Fruit fly (Drosophila melanogaster) whole organism, wandering third instar larva: ENCODE data around the gene dpr9.

Experiments
- CG32264 ChIP-seq: fragments of 200-800 bp; sonication (Bioruptor generic); optimal IDR thresholded peaks from 2 replicates; lab custom pipeline; 2016; ENCODE audit warnings: missing biosample characterization, missing genetic modification characterization
- CG9705 ChIP-seq: fragments of 200-800 bp; sonication (Bioruptor generic); optimal IDR thresholded peaks from 2 replicates; lab custom pipeline; 2018; ENCODE audit warnings: missing biosample characterization, mild to moderate bottlenecking, missing genetic modification characterization
- CrebA ChIP-seq: fragments of 200-800 bp; sonication (Bioruptor generic); optimal IDR thresholded peaks from 2 replicates; lab custom pipeline; 2016; ENCODE audit warnings: missing biosample characterization, mild to moderate bottlenecking, missing genetic modification characterization, borderline replicate concordance
- Dfd ChIP-seq: fragments of >200 bp; optimal IDR thresholded peaks from 2 replicates; lab custom pipeline; 2017; ENCODE audit warnings: missing biosample characterization, missing genetic modification characterization
- Dif ChIP-seq: fragments of 200-275, 200-300 bp; sonication (Bioruptor generic); optimal IDR thresholded peaks from 2 replicates; lab custom pipeline; 2018; ENCODE audit warnings: missing biosample characterization, missing genetic modification characterization; ENCODE audit not compliant: partially characterized antibody
- GATAd ChIP-seq: sonication (Bioruptor generic); optimal IDR thresholded peaks from 2 replicates; lab custom pipeline; 2016; ENCODE audit warnings: missing biosample characterization, missing genetic modification characterization
- Hnf4 ChIP-seq: fragments of 200-800 bp; sonication (Bioruptor generic); optimal IDR thresholded peaks from 2 replicates; lab custom pipeline; 2016; ENCODE audit warnings: missing biosample characterization, mild to moderate bottlenecking, missing genetic modification characterization
- Hr78 ChIP-seq: fragments of >200 bp; optimal IDR thresholded peaks from 2 replicates; lab custom pipeline; 2017; ENCODE audit warnings: missing biosample characterization, missing genetic modification characterization
- Hr83 ChIP-seq: fragments of 200-300 bp; sonication (Bioruptor generic); optimal IDR thresholded peaks from 2 replicates; lab custom pipeline; 2016; ENCODE audit warnings: missing biosample characterization, mild to moderate bottlenecking, missing genetic modification characterization, moderate library complexity; ENCODE audit not compliant: poor library complexity, severe bottlenecking
- Jra ChIP-seq: sonication (Bioruptor generic); optimal IDR thresholded peaks from 2 replicates; lab custom pipeline; 2016; ENCODE audit warnings: missing biosample characterization, missing genetic modification characterization
- Mio ChIP-seq: sonication (Bioruptor generic); optimal IDR thresholded peaks from 2 replicates; lab custom pipeline; 2016; ENCODE audit warnings: missing biosample characterization, missing genetic modification characterization
- Myc ChIP-seq: fragments of >200 bp; optimal IDR thresholded peaks from 2 replicates; lab custom pipeline; 2017
- N ChIP-seq: fragments of >200 bp; optimal IDR thresholded peaks from 2 replicates; lab custom pipeline; 2018; ENCODE audit warnings: missing biosample characterization, missing external identifiers, missing genetic modification characterization
- OdsH ChIP-seq: fragments of 200-800 bp; sonication (Bioruptor generic); optimal IDR thresholded peaks from 2 replicates; lab custom pipeline; 2016; ENCODE audit warnings: missing biosample characterization, mild to moderate bottlenecking, missing genetic modification characterization
- Rel ChIP-seq, 2 experiments: fragments of 200-800 bp; sonication (Bioruptor generic) in 1 of 2; optimal IDR thresholded peaks; 2 replicates in 1 of 2; 3 replicates in 1 of 2; lab custom pipeline; 2016 to 2019; ENCODE audit warnings: mild to moderate bottlenecking in 2 of 2, missing biosample characterization in 2 of 2, missing genetic modification characterization in 2 of 2, moderate library complexity in 1 of 2
- Sp1 ChIP-seq: fragments of 200-800 bp; sonication (Bioruptor generic); optimal IDR thresholded peaks from 3 replicates; lab custom pipeline; 2019; ENCODE audit warnings: missing biosample characterization, mild to moderate bottlenecking, missing genetic modification characterization, moderate library complexity
- Vsx2 ChIP-seq: fragments of 200-300, 225-300 bp; sonication (Bioruptor generic); optimal IDR thresholded peaks from 2 replicates; lab custom pipeline; 2018; ENCODE audit warnings: missing biosample characterization, missing genetic modification characterization; ENCODE audit not compliant: partially characterized antibody
- br ChIP-seq: fragments of 200-800 bp; sonication (Bioruptor generic); optimal IDR thresholded peaks from 2 replicates; lab custom pipeline; 2016; ENCODE audit warnings: missing biosample characterization, missing genetic modification characterization
- brk ChIP-seq: fragments of 200-800 bp; sonication (Bioruptor generic); optimal IDR thresholded peaks from 2 replicates; lab custom pipeline; 2016; ENCODE audit warnings: missing biosample characterization, mild to moderate bottlenecking, missing genetic modification characterization
- dl ChIP-seq, 2 experiments: fragments of 175-275, 200-275 bp in 1 of 2; fragments of 200-275 bp in 1 of 2; sonication (Bioruptor generic); optimal IDR thresholded peaks; lab custom pipeline; 2018; ENCODE audit warnings: mild to moderate bottlenecking in 2 of 2, missing biosample characterization in 2 of 2, missing genetic modification characterization in 2 of 2, moderate library complexity in 2 of 2; ENCODE audit not compliant: partially characterized antibody in 2 of 2, insufficient read depth in 1 of 2
- dmrt93B ChIP-seq: fragments of 200-800 bp; sonication (Bioruptor generic); optimal IDR thresholded peaks from 2 replicates; lab custom pipeline; 2018; ENCODE audit warnings: missing biosample characterization, mild to moderate bottlenecking, missing genetic modification characterization
- dsf ChIP-seq: sonication (Bioruptor generic); optimal IDR thresholded peaks from 2 replicates; lab custom pipeline; 2016; ENCODE audit warnings: missing biosample characterization, missing genetic modification characterization, borderline replicate concordance
- ey ChIP-seq: fragments of 200-800 bp; sonication (Bioruptor generic); optimal IDR thresholded peaks from 2 replicates; lab custom pipeline; 2016; ENCODE audit warnings: missing biosample characterization, missing genetic modification characterization
- foxo ChIP-seq, 2 experiments: fragments of 200-800 bp; sonication (Bioruptor generic); optimal IDR thresholded peaks; 2 replicates in 1 of 2; 3 replicates in 1 of 2; lab custom pipeline; 2016 to 2017; ENCODE audit warnings: missing biosample characterization in 2 of 2, missing genetic modification characterization in 2 of 2
- fru ChIP-seq: fragments of 200-800 bp; sonication (Bioruptor generic); optimal IDR thresholded peaks from 3 replicates; lab custom pipeline; 2016; ENCODE audit warnings: missing biosample characterization, mild to moderate bottlenecking, missing genetic modification characterization
- h ChIP-seq: fragments of 200-800 bp; sonication (Bioruptor generic); optimal IDR thresholded peaks from 3 replicates; lab custom pipeline; 2016; ENCODE audit warnings: missing biosample characterization, mild to moderate bottlenecking, missing genetic modification characterization
- jim ChIP-seq: fragments of 175-275, 200-325 bp; sonication (Bioruptor generic); optimal IDR thresholded peaks from 2 replicates; lab custom pipeline; 2016; ENCODE audit warnings: missing biosample characterization, mild to moderate bottlenecking, missing genetic modification characterization
- lola ChIP-seq: fragments of >200 bp; optimal IDR thresholded peaks from 2 replicates; lab custom pipeline; 2017; ENCODE audit warnings: missing biosample characterization, missing genetic modification characterization
- pan ChIP-seq: fragments of >200 bp; optimal IDR thresholded peaks from 2 replicates; lab custom pipeline; 2017
- psq ChIP-seq: fragments of 200-800 bp; sonication (Bioruptor generic); optimal IDR thresholded peaks from 3 replicates; lab custom pipeline; 2017; ENCODE audit warnings: missing biosample characterization, mild to moderate bottlenecking, missing genetic modification characterization, moderate library complexity
- rgr ChIP-seq: fragments of 200-800 bp; sonication (Bioruptor generic); optimal IDR thresholded peaks from 3 replicates; lab custom pipeline; 2016; ENCODE audit warnings: missing biosample characterization, mild to moderate bottlenecking, missing genetic modification characterization
- sage ChIP-seq: fragments of 200-800 bp; sonication (Bioruptor generic); optimal IDR thresholded peaks from 2 replicates; lab custom pipeline; 2016; ENCODE audit warnings: missing biosample characterization, mild to moderate bottlenecking, missing genetic modification characterization
- sv ChIP-seq: fragments of 200-800 bp; sonication (Bioruptor generic); optimal IDR thresholded peaks from 3 replicates; lab custom pipeline; 2016; ENCODE audit warnings: missing biosample characterization, missing genetic modification characterization
- tai ChIP-seq: sonication (Bioruptor generic); optimal IDR thresholded peaks from 2 replicates; lab custom pipeline; 2016; ENCODE audit warnings: missing biosample characterization, missing genetic modification characterization
- usp ChIP-seq: fragments of >200 bp; optimal IDR thresholded peaks from 2 replicates; lab custom pipeline; 2017; ENCODE audit warnings: missing biosample characterization, missing genetic modification characterization
- woc ChIP-seq: sonication (Bioruptor generic); optimal IDR thresholded peaks from 2 replicates; lab custom pipeline; 2016; ENCODE audit warnings: missing biosample characterization, mild to moderate bottlenecking, missing genetic modification characterization

The dpr9 gene

dm6 chr3R:15114465-15115228, 37.6 kb upstream of the dpr9 start:
- TF ChIP-seq rgr (GFP tag; lab: Kevin White, UChicago) (no peak), CrebA (no peak), fru (GFP tag; lab: Kevin White, UChicago) (no peak), Hr83 (no peak), Mio (GFP tag; lab: Kevin White, UChicago) (no peak), Hr78 (GFP tag; lab: Kevin White, UChicago) (no peak), dsf (GFP tag; lab: Kevin White, UChicago) (no peak), Vsx2 (GFP tag; lab: Kevin White, UChicago) (no peak), Rel (GFP tag; optimal IDR thresholded peaks at IDR 0.05; lab: Kevin White, UChicago) (no peak), Rel (tag; optimal IDR thresholded peaks at IDR 0.05; lab: Kevin White, UChicago) (no peak)

dm6 chr3R:15113584-15113983, 36.6 kb upstream of the dpr9 start:
- no peak for TF ChIP-seq sage
- no peak for TF ChIP-seq OdsH (GFP tag; lab: Kevin White, UChicago)
- TF ChIP-seq usp (GFP tag; lab: Kevin White, UChicago) = no peak
- no peak for TF ChIP-seq Dif
- TF ChIP-seq tai (GFP tag; lab: Kevin White, UChicago) = no peak
- no peak for TF ChIP-seq ey
- TF ChIP-seq Sp1 (GFP tag; lab: Kevin White, UChicago) = no peak
- TF ChIP-seq br (GFP tag; lab: Kevin White, UChicago) = no peak
- TF ChIP-seq Hnf4 = no peak
- TF ChIP-seq fru (GFP tag; lab: Kevin White, UChicago) = no peak
- no peak for TF ChIP-seq dl (GFP tag; optimal IDR thresholded peaks at IDR 0.05; lab: Kevin White, UChicago; ENCODE audit: insufficient read depth in 1 of 2, partially characterized antibody in 2 of 2)
- TF ChIP-seq h = no peak
- TF ChIP-seq pan = no peak
- no peak for TF ChIP-seq rgr (GFP tag; lab: Kevin White, UChicago)
- no peak for TF ChIP-seq Myc (lab: Kevin White, UChicago)
- TF ChIP-seq, all 38 proteins: peak for 0

dm6 chr3R:15112232-15112631, 35.2 kb upstream of the dpr9 start:
- TF ChIP-seq psq (GFP tag; lab: Kevin White, UChicago) (peak; percentile 23), foxo (GFP tag; optimal IDR thresholded peaks at IDR 0.05; lab: Kevin White, UChicago) (no peak)
- TF ChIP-seq, all 38 proteins: peak for 1

- TF ChIP-seq Mio (GFP tag; lab: Kevin White, UChicago) (no peak), dsf (GFP tag; lab: Kevin White, UChicago) (no peak), brk (GFP tag; lab: Kevin White, UChicago) (no peak), sage (no peak), CrebA (no peak), psq (GFP tag; lab: Kevin White, UChicago) (no peak), Hr78 (GFP tag; lab: Kevin White, UChicago) (no peak), dmrt93B (GFP tag; lab: Kevin White, UChicago) (no peak), h (no peak), woc (no peak), Dif (no peak), Myc (lab: Kevin White, UChicago) (no peak), dl (GFP tag; optimal IDR thresholded peaks at IDR 0.05; lab: Kevin White, UChicago; ENCODE audit: insufficient read depth in 1 of 2, partially characterized antibody in 2 of 2) (no peak), CG32264 (no peak)
These were observed 33.1 kb upstream of the dpr9 start for dm6 chr3R:15110135-15110534.

- TF ChIP-seq GATAd (GFP tag; lab: Kevin White, UChicago) (peak; percentile 85), br (GFP tag; lab: Kevin White, UChicago) (peak; percentile 81), jim (GFP tag; lab: Kevin White, UChicago) (peak; percentile 25), Vsx2 (GFP tag; lab: Kevin White, UChicago) (peak; percentile 75), dl (GFP tag; optimal IDR thresholded peaks at IDR 0.05; lab: Kevin White, UChicago; ENCODE audit: insufficient read depth in 1 of 2, partially characterized antibody in 2 of 2) (peak; percentile 3 to 73), Hr78 (GFP tag; lab: Kevin White, UChicago) (no peak), Jra (peak; percentile 72), psq (GFP tag; lab: Kevin White, UChicago) (peak; percentile 50), brk (GFP tag; lab: Kevin White, UChicago) (peak; percentile 70), N (GFP tag; lab: Kevin White, UChicago) (no peak), Dfd (GFP tag; lab: Kevin White, UChicago) (no peak), CG9705 (GFP tag; lab: Kevin White, UChicago) (peak; percentile 93), woc (no peak), Dif (peak; percentile 98), Rel (GFP tag; optimal IDR thresholded peaks at IDR 0.05; lab: Kevin White, UChicago) (no peak), Rel (tag; optimal IDR thresholded peaks at IDR 0.05; lab: Kevin White, UChicago) (peak; percentile 67), dsf (GFP tag; lab: Kevin White, UChicago) (peak; percentile 60), OdsH (GFP tag; lab: Kevin White, UChicago) (peak; percentile 77), Hnf4 (peak; percentile 91), dmrt93B (GFP tag; lab: Kevin White, UChicago) (peak; percentile 95), Mio (GFP tag; lab: Kevin White, UChicago) (peak; percentile 79), usp (GFP tag; lab: Kevin White, UChicago) (no peak), fru (GFP tag; lab: Kevin White, UChicago) (peak; percentile 85), sv (GFP tag; lab: Kevin White, UChicago) (peak; percentile 96), rgr (GFP tag; lab: Kevin White, UChicago) (peak; percentile 95), CG32264 (peak; percentile 53), ey (peak; percentile 78), lola (GFP tag; lab: Kevin White, UChicago) (no peak)
These were observed 18.6 kb upstream of the dpr9 start, which contains the start of gene CG6966 for dm6 chr3R:15095550-15096031. CG6966 (minus strand) TSS chr3R:15095631.
